Worm (Caenorhabditis elegans) whole organism, L1 larva: ENCODE results near the gene odr-1.

ENCODE experiments used
- C04F5.9 ChIP-seq: sonication (generic microtip); optimal IDR thresholded peaks from 2 replicates; lab custom pipeline; 2016; ENCODE audit warnings: missing genetic modification characterization, missing compliant biosample characterization
- C16A3.4 ChIP-seq: fragments of 150-350 bp; optimal IDR thresholded peaks from 2 replicates; lab custom pipeline; 2014; ENCODE audit warnings: missing biosample characterization, missing genetic modification characterization
- C34B4.2 ChIP-seq: sonication (generic microtip); optimal IDR thresholded peaks from 2 replicates; lab custom pipeline; 2017; ENCODE audit warnings: mild to moderate bottlenecking, missing genetic modification characterization, missing compliant biosample characterization
- F16B12.6 ChIP-seq: fragments of 150-350 bp; optimal IDR thresholded peaks from 2 replicates; lab custom pipeline; 2014; ENCODE audit warnings: missing biosample characterization, missing genetic modification characterization
- aly-2 ChIP-seq: fragments of 150-350 bp; optimal IDR thresholded peaks from 2 replicates; lab custom pipeline; 2014; ENCODE audit warnings: missing biosample characterization, missing genetic modification characterization
- blmp-1 ChIP-seq: fragments of 150-350 bp; optimal IDR thresholded peaks from 2 replicates; lab custom pipeline; 2014; ENCODE audit warnings: missing biosample characterization, missing genetic modification characterization
- ceh-82 ChIP-seq, 3 experiments: fragments of 150-350 bp in 1 of 3; sonication (generic microtip) in 2 of 3; optimal IDR thresholded peaks; 2 replicates each; lab custom pipeline; 2014 to 2017; ENCODE audit warnings: missing biosample characterization in 3 of 3, missing genetic modification characterization in 3 of 3
- dsc-1 ChIP-seq: sonication (generic microtip); optimal IDR thresholded peaks from 2 replicates; lab custom pipeline; 2016; ENCODE audit warnings: mild to moderate bottlenecking, missing genetic modification characterization, missing compliant biosample characterization
- efl-1 ChIP-seq, 4 experiments: fragments of 150-350 bp; optimal IDR thresholded peaks in 3 of 4; peaks in 1 of 4; 1 replicate in 1 of 4; 2 replicates in 3 of 4; lab custom pipeline; 2014; ENCODE audit warnings: missing biosample characterization in 2 of 4, missing genetic modification characterization in 2 of 4, missing genetic modification reagents in 2 of 4
- egl-13 ChIP-seq: sonication (generic microtip); optimal IDR thresholded peaks from 2 replicates; lab custom pipeline; 2016; ENCODE audit warnings: missing genotype, missing genetic modification reagents, missing genetic modification characterization, missing compliant biosample characterization
- elt-3 ChIP-seq, 6 experiments: fragments of 150-350 bp in 1 of 6; sonication (generic microtip); optimal IDR thresholded peaks; 2 replicates each; lab custom pipeline; 2017 to 2018; ENCODE audit warnings: missing biosample characterization in 6 of 6, missing genetic modification characterization in 6 of 6, inconsistent platforms in 1 of 6
- fkh-10 ChIP-seq: sonication (generic microtip); optimal IDR thresholded peaks from 2 replicates; lab custom pipeline; 2017; ENCODE audit warnings: missing biosample characterization, missing genetic modification reagents, missing genetic modification characterization
- fkh-4 ChIP-seq: sonication (generic microtip); optimal IDR thresholded peaks from 2 replicates; lab custom pipeline; 2016; ENCODE audit warnings: missing compliant biosample characterization, missing genetic modification characterization, borderline replicate concordance
- grh-1 ChIP-seq: fragments of 200-800 bp; sonication (Bioruptor generic); IDR thresholded peaks from 2 replicates; pipeline ENCODE4 v1.3.6; 2022; ENCODE audit warnings: missing genetic modification reagents, missing genetic modification characterization, missing compliant biosample characterization
- hlh-17 ChIP-seq: fragments of 200-800 bp; sonication (Bioruptor generic); optimal IDR thresholded peaks from 2 replicates; lab custom pipeline; 2018; ENCODE audit warnings: missing genetic modification characterization, mild to moderate bottlenecking, missing compliant biosample characterization, moderate library complexity, borderline replicate concordance
- hlh-4 ChIP-seq: sonication (generic microtip); optimal IDR thresholded peaks from 2 replicates; lab custom pipeline; 2016; ENCODE audit warnings: mild to moderate bottlenecking, missing genetic modification characterization, missing compliant biosample characterization
- hpl-2 ChIP-seq: fragments of 150-350 bp; optimal IDR thresholded peaks from 2 replicates; lab custom pipeline; 2014; ENCODE audit warnings: missing biosample characterization, missing genetic modification reagents, missing genetic modification characterization
- irx-1 ChIP-seq: sonication (generic microtip); optimal IDR thresholded peaks from 2 replicates; lab custom pipeline; 2016; ENCODE audit warnings: missing genetic modification characterization, missing compliant biosample characterization
- isw-1 ChIP-seq: fragments of 200-800 bp; sonication (Bioruptor generic); IDR thresholded peaks from 2 replicates; pipeline ENCODE4 v1.3.6; 2022; ENCODE audit warnings: missing genetic modification characterization, missing compliant biosample characterization
- jun-1 ChIP-seq: fragments of 150-350 bp; optimal IDR thresholded peaks from 2 replicates; lab custom pipeline; 2014; ENCODE audit warnings: missing biosample characterization, missing genetic modification reagents, missing genetic modification characterization
- lin-14 ChIP-seq: fragments of 200-800 bp; sonication (Bioruptor generic); optimal IDR thresholded peaks from 2 replicates; lab custom pipeline; 2018; ENCODE audit warnings: mild to moderate bottlenecking, missing genetic modification characterization, moderate library complexity, missing compliant biosample characterization
- lin-35 ChIP-seq, 2 experiments: fragments of 150-350 bp; optimal IDR thresholded peaks; 2 replicates each; lab custom pipeline; 2014; ENCODE audit warnings: missing biosample characterization in 2 of 2, missing genetic modification characterization in 2 of 2, missing genetic modification reagents in 2 of 2
- lsy-2 ChIP-seq, 2 experiments: fragments of 150-350 bp; optimal IDR thresholded peaks; 2 replicates each; lab custom pipeline; 2014; ENCODE audit warnings: missing biosample characterization in 2 of 2, missing genetic modification characterization in 2 of 2
- mdl-1 ChIP-seq, 2 experiments: fragments of 150-350 bp; optimal IDR thresholded peaks; 2 replicates each; lab custom pipeline; 2014 to 2017; ENCODE audit warnings: missing biosample characterization in 2 of 2, missing genetic modification characterization in 2 of 2, inconsistent platforms in 1 of 2
- mep-1 ChIP-seq: fragments of 150-350 bp; optimal IDR thresholded peaks from 2 replicates; lab custom pipeline; 2014; ENCODE audit warnings: missing biosample characterization, missing genetic modification characterization
- nhr-11 ChIP-seq: fragments of 150-350 bp; optimal IDR thresholded peaks from 2 replicates; lab custom pipeline; 2014; ENCODE audit warnings: missing biosample characterization, missing genetic modification characterization
- nhr-19 ChIP-seq: fragments of 200-800 bp; sonication (Bioruptor generic); conservative IDR thresholded peaks from 2 replicates; pipeline ENCODE4 v1.3.6; 2022; ENCODE audit warnings: missing genetic modification characterization, missing compliant biosample characterization
- nhr-20 ChIP-seq: sonication (generic microtip); optimal IDR thresholded peaks from 2 replicates; lab custom pipeline; 2016; ENCODE audit warnings: mild to moderate bottlenecking, missing genetic modification characterization, missing compliant biosample characterization
- nhr-237 ChIP-seq: fragments of 150-350 bp; optimal IDR thresholded peaks from 2 replicates; lab custom pipeline; 2014; ENCODE audit warnings: missing biosample characterization, missing genetic modification characterization
- nhr-47 ChIP-seq: sonication (generic microtip); optimal IDR thresholded peaks from 2 replicates; lab custom pipeline; 2016; ENCODE audit warnings: mild to moderate bottlenecking, missing genetic modification characterization, moderate library complexity, missing compliant biosample characterization
- nhr-71 ChIP-seq: sonication (generic microtip); optimal IDR thresholded peaks from 2 replicates; lab custom pipeline; 2016; ENCODE audit warnings: mild to moderate bottlenecking, missing genetic modification characterization, moderate library complexity, missing compliant biosample characterization
- nhr-77 ChIP-seq: fragments of 150-350 bp; optimal IDR thresholded peaks from 2 replicates; lab custom pipeline; 2014; ENCODE audit warnings: missing biosample characterization, missing genetic modification characterization
- nhr-85 ChIP-seq: sonication (generic microtip); peaks from one replicate; lab custom pipeline; 2016; ENCODE audit warnings: missing genetic modification characterization, inconsistent platforms, missing compliant biosample characterization
- nhr-90 ChIP-seq: sonication (generic microtip); optimal IDR thresholded peaks from 2 replicates; lab custom pipeline; 2016; ENCODE audit warnings: mild to moderate bottlenecking, missing genetic modification characterization, missing compliant biosample characterization; ENCODE audit not compliant: poor library complexity
- pax-3 ChIP-seq: fragments of 200-800 bp; sonication (Bioruptor generic); optimal IDR thresholded peaks from 2 replicates; lab custom pipeline; 2018; ENCODE audit warnings: mild to moderate bottlenecking, missing genetic modification characterization, moderate library complexity, missing compliant biosample characterization
- rnt-1 ChIP-seq: sonication (generic microtip); optimal IDR thresholded peaks from 2 replicates; lab custom pipeline; 2016; ENCODE audit warnings: mild to moderate bottlenecking, missing genetic modification characterization, moderate library complexity, missing compliant biosample characterization
- snu-23 ChIP-seq: sonication (generic microtip); optimal IDR thresholded peaks from 2 replicates; lab custom pipeline; 2016; ENCODE audit warnings: missing genetic modification characterization, missing compliant biosample characterization
- swsn-7 ChIP-seq: sonication (generic microtip); optimal IDR thresholded peaks from 2 replicates; lab custom pipeline; 2016; ENCODE audit warnings: missing genetic modification characterization, missing compliant biosample characterization
- tbx-2 ChIP-seq: sonication (generic microtip); optimal IDR thresholded peaks from 2 replicates; lab custom pipeline; 2016; ENCODE audit warnings: missing genetic modification characterization, missing compliant biosample characterization
- unc-130 ChIP-seq: fragments of 150-350 bp; optimal IDR thresholded peaks from 2 replicates; lab custom pipeline; 2017; ENCODE audit warnings: missing biosample characterization, missing genetic modification characterization, inconsistent platforms
- unc-86 ChIP-seq: sonication (generic microtip); optimal IDR thresholded peaks from 2 replicates; lab custom pipeline; 2016; ENCODE audit warnings: missing genetic modification characterization, missing compliant biosample characterization
- unc-98 ChIP-seq: fragments of 200-800 bp; sonication (Bioruptor generic); IDR thresholded peaks from 2 replicates; pipeline ENCODE4 v1.3.6; 2022; ENCODE audit warnings: missing genetic modification characterization, missing compliant biosample characterization
- xbp-1 ChIP-seq: sonication (generic microtip); optimal IDR thresholded peaks from 2 replicates; lab custom pipeline; 2016; ENCODE audit warnings: missing genetic modification characterization, missing compliant biosample characterization
- ztf-4 ChIP-seq: fragments of 150-350 bp; optimal IDR thresholded peaks from 2 replicates; lab custom pipeline; 2014; ENCODE audit warnings: missing biosample characterization, missing genetic modification characterization

Gene odr-1

DNA sequence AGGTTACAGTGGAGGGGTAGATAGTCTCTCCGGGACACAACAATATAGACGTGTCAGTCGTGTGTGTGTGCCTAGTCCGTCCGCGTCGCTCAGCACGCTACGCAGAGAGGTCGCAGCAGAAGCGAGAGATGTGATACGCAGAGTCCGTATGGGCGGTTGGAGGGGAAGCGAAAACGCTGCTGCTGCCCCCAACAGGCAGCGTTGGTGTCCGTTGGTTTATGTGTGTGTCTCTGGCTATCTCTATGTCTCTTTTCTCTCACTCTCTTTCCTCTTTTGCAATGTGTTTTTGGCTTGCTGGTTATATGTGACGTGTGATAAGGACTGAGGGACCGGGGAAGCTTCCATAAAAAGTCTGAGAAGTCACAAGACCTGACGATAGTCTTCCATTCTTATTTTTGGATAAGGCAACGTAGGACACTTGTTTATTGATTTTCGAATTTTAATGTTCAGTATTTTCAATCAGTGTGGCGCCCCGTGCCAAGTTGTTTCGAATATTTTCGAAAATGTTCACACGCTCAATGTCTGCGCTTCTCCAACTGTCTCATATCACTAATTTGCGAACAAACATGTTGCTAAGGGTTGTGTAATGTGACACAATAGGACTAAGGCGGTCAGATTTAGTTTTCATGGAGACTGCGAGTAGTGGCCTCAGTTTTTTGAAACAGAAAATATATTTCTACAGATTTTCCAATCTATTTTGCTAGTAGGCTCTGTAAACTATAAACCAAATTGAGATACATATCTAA, 23.3 kb downstream of the odr-1 start, which contains the start of gene pab-2 (continued):
- TF ChIP-seq hlh-17 (GFP tag; lab: Kevin White, UChicago) (no peak), pax-3 (tag; lab: Kevin White, UChicago) (peak; percentile 28), irx-1 (tag; lab: Kevin White, UChicago) (peak; percentile 34), nhr-90 (peak; percentile 83), xbp-1 (tag; lab: Kevin White, UChicago) (peak; percentile 99), C16A3.4 (tag; lab: Kevin White, UChicago) (peak; percentile 56), nhr-19 (GFP tag; lab: Robert Waterston, UW) (peak; percentile 70), mep-1 (tag; lab: Kevin White, UChicago) (peak; percentile 69), C34B4.2 (tag; lab: Kevin White, UChicago) (no peak), grh-1 (peak; percentile 43; the same call in 1 of the 2 replicates), lin-35 (GFP tag; optimal IDR thresholded peaks at IDR 0.05; lab: Kevin White, UChicago) (peak; percentile 48 to 61), elt-3 (tag; optimal IDR thresholded peaks at IDR 0.05; lab: Kevin White, UChicago) (peak in 3 of 6 experiments; percentile 32 to 44 (median 38)), nhr-20 (tag; lab: Kevin White, UChicago) (peak; percentile 90), efl-1 (optimal IDR thresholded peaks at IDR 0.05; lab: Kevin White, UChicago) (peak; percentile 36 to 48), efl-1 (GFP tag; optimal IDR thresholded peaks at IDR 0.05 in 1 of 2; lab: Kevin White, UChicago) (peak in 1 of 2 experiments; percentile 90), lsy-2 (tag; optimal IDR thresholded peaks at IDR 0.05; lab: Kevin White, UChicago) (peak; percentile 29 to 59), aly-2 (tag; lab: Kevin White, UChicago) (no peak), egl-13 (tag; lab: Kevin White, UChicago) (peak; percentile 54), dsc-1 (tag; lab: Kevin White, UChicago) (peak; percentile 21), unc-98 (no peak), nhr-77 (peak; percentile 72), nhr-85 (tag; lab: Kevin White, UChicago) (peak; percentile 94), fkh-4 (tag; lab: Kevin White, UChicago) (no peak), ceh-82 (tag; optimal IDR thresholded peaks at IDR 0.05; lab: Kevin White, UChicago) (peak; percentile 15 to 86 (median 76)), swsn-7 (tag; lab: Kevin White, UChicago) (peak; percentile 70), mdl-1 (tag; optimal IDR thresholded peaks at IDR 0.05; lab: Kevin White, UChicago) (peak in 1 of 2 experiments; percentile 85), nhr-237 (tag; lab: Kevin White, UChicago) (no peak), ztf-4 (tag; lab: Kevin White, UChicago) (peak; percentile 74), F16B12.6 (tag; lab: Kevin White, UChicago) (no peak), unc-86 (tag; lab: Kevin White, UChicago) (peak; percentile 60), isw-1 (GFP tag; lab: Robert Waterston, UW) (peak; percentile 9; the same call in 1 of the 2 replicates), blmp-1 (tag; lab: Kevin White, UChicago) (peak; percentile 67), hlh-4 (no peak), fkh-10 (GFP tag; lab: Kevin White, UChicago) (no peak)

DNA sequence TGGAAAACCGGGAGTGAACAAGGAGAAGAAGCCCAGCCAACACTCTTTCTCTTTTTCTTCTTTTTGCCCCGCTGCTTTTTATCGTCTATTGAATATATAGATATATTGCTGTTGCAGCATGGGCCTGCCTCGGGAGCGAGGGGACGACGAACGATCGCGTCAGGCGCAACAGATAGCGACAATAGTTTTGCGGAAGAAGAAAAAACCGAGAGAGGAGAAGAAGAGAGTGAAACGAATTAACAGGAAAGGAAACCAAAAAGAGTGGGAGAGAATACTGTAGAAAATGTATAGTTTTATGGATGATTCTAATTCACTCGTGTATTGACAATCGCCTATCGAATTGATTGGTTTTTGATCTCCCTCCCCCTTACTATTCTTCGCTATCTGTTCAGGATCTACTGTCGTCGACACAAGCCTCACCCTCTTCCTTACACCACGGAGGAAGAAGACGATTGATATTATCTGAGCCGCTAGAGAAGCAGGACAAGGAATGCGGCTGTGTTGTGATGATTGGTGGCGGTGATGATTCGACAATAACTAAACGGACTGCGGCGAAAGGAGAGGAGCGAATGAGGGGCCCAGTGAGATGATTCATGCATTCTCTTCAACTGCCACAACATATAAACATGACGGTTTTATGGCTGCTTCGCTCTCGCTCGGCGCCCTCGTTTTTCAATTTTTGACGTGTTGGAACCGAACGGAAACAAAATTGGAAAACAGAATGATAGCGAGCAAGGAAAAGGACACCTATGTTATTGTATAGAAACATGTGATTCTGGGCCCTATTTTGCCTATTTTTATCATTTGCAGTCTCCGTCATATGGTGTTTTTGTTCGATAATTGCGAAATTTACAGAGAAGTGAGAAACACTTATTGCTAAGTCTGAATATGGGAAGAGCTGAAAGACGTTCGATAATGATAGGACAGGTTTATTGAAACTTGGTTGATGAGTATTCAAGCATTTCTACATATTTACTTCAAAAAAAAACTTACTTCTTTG, 24.3 kb downstream of the odr-1 start:
- TF ChIP-seq hpl-2 (GFP tag; lab: Kevin White, UChicago) (no peak), C16A3.4 (tag; lab: Kevin White, UChicago) (peak; percentile 13), xbp-1 (tag; lab: Kevin White, UChicago) (no peak), jun-1 (tag; lab: Kevin White, UChicago) (peak; percentile 22), nhr-20 (tag; lab: Kevin White, UChicago) (peak; percentile 23), elt-3 (tag; optimal IDR thresholded peaks at IDR 0.05; lab: Kevin White, UChicago) (peak in 1 of 6 experiments; percentile 54), snu-23 (peak; percentile 25), nhr-47 (no peak), lsy-2 (tag; optimal IDR thresholded peaks at IDR 0.05; lab: Kevin White, UChicago) (peak in 1 of 2 experiments; percentile 47), rnt-1 (peak; percentile 19), nhr-85 (tag; lab: Kevin White, UChicago) (peak; percentile 62), dsc-1 (tag; lab: Kevin White, UChicago) (no peak), nhr-71 (tag; lab: Kevin White, UChicago) (peak; percentile 27), unc-130 (no peak), C04F5.9 (tag; lab: Kevin White, UChicago) (no peak), lin-14 (GFP tag; lab: Kevin White, UChicago) (peak; percentile 57), tbx-2 (tag; lab: Kevin White, UChicago) (no peak), nhr-11 (tag; lab: Kevin White, UChicago) (no peak), blmp-1 (tag; lab: Kevin White, UChicago) (peak; percentile 89)
